Fruit fly (Drosophila melanogaster) whole organism: ENCODE results near the gene SmydA-8.

Source experiments
- Dll ChIP-seq: fragments of >200 bp; optimal IDR thresholded peaks from 2 replicates; lab custom pipeline; 2017
- EcR ChIP-seq, 2 experiments: fragments of >200 bp; optimal IDR thresholded peaks; 2 replicates each; lab custom pipeline; 2017; ENCODE audit warnings: missing biosample characterization in 2 of 2, missing genetic modification characterization in 2 of 2, missing genetic modification reagents in 2 of 2
- psq ChIP-seq: fragments of >200 bp; optimal IDR thresholded peaks from 2 replicates; lab custom pipeline; 2017

dm6 chrX:2193809-2194207 is 19.8 kb downstream of the SmydA-8 start, which contains the start of gene CG14053:
- TF ChIP-seq EcR (GFP tag; optimal IDR thresholded peaks at IDR 0.05; lab: Kevin White, UChicago) (no peak), psq (lab: Kevin White, UChicago) (no peak), Dll (lab: Kevin White, UChicago) (no peak)
